Worm (Caenorhabditis elegans) whole organism, L3 larva: Measurements from ENCODE around the gene C25H3.15.

Experiments
- ama-1 ChIP-seq: fragments of 150-350 bp; optimal IDR thresholded peaks from 2 replicates; lab custom pipeline; 2018
- nhr-25 ChIP-seq: sonication (generic microtip); optimal IDR thresholded peaks from 2 replicates; lab custom pipeline; 2017; ENCODE audit warnings: missing biosample characterization, missing genetic modification characterization

DNA sequence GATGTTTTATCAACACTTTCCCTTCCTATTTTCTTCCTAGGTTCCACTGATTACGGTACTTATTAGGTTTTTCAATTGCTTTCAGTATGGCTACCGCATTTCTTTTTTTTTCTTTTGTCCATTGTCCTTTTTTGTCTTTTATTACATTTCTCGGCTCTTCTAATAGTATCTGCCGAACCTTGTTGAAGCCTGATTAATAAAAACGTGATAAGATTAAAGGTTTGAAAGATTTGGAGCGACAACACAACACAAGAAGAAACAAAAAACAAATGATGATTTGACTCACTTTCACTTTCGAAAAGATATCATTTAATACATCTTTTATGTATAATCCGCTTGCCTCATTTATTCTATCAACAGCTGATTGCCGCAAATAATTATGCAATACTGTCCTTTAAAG, at the start of gene C25H3.15:
- TF ChIP-seq ama-1 (lab: Kevin White, UChicago) (no peak), nhr-25 (tag; lab: Kevin White, UChicago) (no peak)
